3 worm cellular contexts compared by ENCODE assay signal in the genomic region with DNA sequence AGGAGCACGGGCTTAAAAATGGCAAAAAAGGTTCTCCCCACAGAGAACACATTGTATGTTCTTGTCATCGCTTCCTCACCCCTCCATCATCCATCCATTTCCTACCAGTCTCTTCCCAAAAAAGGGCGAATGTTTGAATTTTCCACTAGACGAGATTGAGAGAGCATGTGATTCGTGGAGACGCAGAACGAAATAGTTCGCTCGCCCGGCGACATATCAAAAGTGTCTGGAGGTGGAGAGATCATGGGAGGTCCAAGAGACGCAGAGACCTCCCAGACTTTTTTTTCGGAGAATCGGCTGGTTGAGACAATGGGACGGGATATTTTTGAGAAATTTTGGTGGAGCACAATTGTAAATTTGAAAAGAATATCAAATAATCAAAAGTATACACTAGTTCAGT.
TF ChIP-seq lines count a peak whose summit lies in the region.

No protein-coding gene starts in this region.

TF ChIP-seq in whole organism, L3 larva, 47 proteins besides CTCF, POLR2A, EP300 and RAD21:
- TF ChIP-seq hmg-11 (tag; optimal IDR thresholded peaks at IDR 0.05; lab: Kevin White, UChicago) (peak; percentile 52), elt-1 (tag; optimal IDR thresholded peaks at IDR 0.05; lab: Kevin White, UChicago) (no peak)

TF ChIP-seq in whole organism, L4 larva, 104 proteins besides CTCF, POLR2A, EP300 and RAD21:
- TF ChIP-seq ztf-7 (tag; optimal IDR thresholded peaks at IDR 0.05; lab: Kevin White, UChicago) (no peak), aha-1 (tag; lab: Kevin White, UChicago) (peak; percentile 29)

TF ChIP-seq in whole organism, young adult, 124 proteins besides CTCF, POLR2A, EP300 and RAD21:
- no peak for TF ChIP-seq Y53G8AR.9 (GFP tag; conservative IDR thresholded peaks at IDR 0.05; lab: Robert Waterston, UW)
- TF ChIP-seq hmg-1.2 (GFP tag; IDR thresholded peaks at IDR 0.05; lab: Robert Waterston, UW) = peak; percentile 60
